Fruit fly (Drosophila melanogaster): ENCODE measurements around the gene CG14770.

The CG14770 gene

DNA sequence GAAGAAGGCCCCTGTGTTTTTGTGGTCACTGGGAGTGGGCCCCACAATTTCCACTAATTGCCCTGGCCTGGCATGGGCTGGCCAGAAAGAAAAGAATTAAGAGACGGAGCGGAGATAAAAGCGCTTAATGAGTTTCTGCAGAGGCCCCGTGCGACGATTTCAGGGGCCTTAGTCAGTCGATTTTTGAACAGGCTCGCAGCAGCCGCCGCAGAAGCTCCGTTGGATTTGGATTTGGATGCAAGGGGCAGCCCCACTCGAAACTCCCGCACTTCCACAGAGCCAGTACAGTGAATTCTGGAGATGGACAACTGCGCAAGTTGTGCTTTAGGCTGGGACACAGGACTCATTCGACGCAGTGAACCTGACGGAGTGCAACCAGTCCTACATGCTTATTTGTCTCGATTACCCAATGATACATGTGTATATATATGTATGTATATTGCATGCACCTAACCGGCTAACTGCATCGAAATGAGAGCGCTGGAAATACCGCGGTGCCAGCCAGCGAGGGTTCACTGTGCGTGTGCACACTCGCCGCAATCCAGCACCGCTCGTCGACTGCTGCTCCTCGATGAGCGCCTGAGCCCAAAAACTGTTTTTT, 29.5 kb downstream of the CG14770 start (continued):
- peak; percentile 84 for TF ChIP-seq sisA (GFP tag; IDR thresholded peaks at IDR 0.05)
- 0 out of 2 replicates have a peak, but pooled peaks have one; percentile 29 for TF ChIP-seq Poxn (GFP tag; IDR thresholded peaks at IDR 0.05)
- peak; percentile 56 for TF ChIP-seq Fer3 (tag; optimal IDR thresholded peaks at IDR 0.05)
- TF ChIP-seq D19B (GFP tag; optimal IDR thresholded peaks at IDR 0.05) = peak; percentile 43
- peak; percentile 7 for TF ChIP-seq psq (GFP tag; optimal IDR thresholded peaks at IDR 0.05)
- no peak for TF ChIP-seq CG5180 (GFP tag; optimal IDR thresholded peaks at IDR 0.05)
- peak; percentile 3 for TF ChIP-seq NC2α (GFP tag; optimal IDR thresholded peaks at IDR 0.05)
- TF ChIP-seq Adf1 (GFP tag; IDR thresholded peaks at IDR 0.05) = no peak
- no peak for TF ChIP-seq sqz (GFP tag; optimal IDR thresholded peaks at IDR 0.05)
- TF ChIP-seq grn (GFP tag; optimal IDR thresholded peaks at IDR 0.05) = no peak
- TF ChIP-seq Rx (GFP tag; IDR thresholded peaks at IDR 0.05) = peak; percentile 58
- TF ChIP-seq cas (GFP tag; IDR thresholded peaks at IDR 0.05) = no peak
- no peak for TF ChIP-seq gcm2 (GFP tag; optimal IDR thresholded peaks at IDR 0.05)
- peak; percentile 19 for TF ChIP-seq CG13123 (GFP tag; optimal IDR thresholded peaks at IDR 0.05)
- TF ChIP-seq eve (GFP tag; optimal IDR thresholded peaks at IDR 0.05) = no peak
- TF ChIP-seq jing (GFP tag; optimal IDR thresholded peaks at IDR 0.05) = peak; percentile 40
- peak; percentile 32 for TF ChIP-seq cwo (GFP tag; optimal IDR thresholded peaks at IDR 0.05)
- TF ChIP-seq sug (tag; optimal IDR thresholded peaks at IDR 0.05) = no peak
- peak; percentile 59 for TF ChIP-seq CG4404 (GFP tag; IDR thresholded peaks at IDR 0.05)
- TF ChIP-seq CG10462 (GFP tag; optimal IDR thresholded peaks at IDR 0.05) = peak; percentile 6
- TF ChIP-seq CG18764 (GFP tag; optimal IDR thresholded peaks at IDR 0.05) = peak; percentile 8
- 0 out of 2 replicates have a peak, but pooled peaks have one; percentile 44 for TF ChIP-seq CG14667 (GFP tag; IDR thresholded peaks at IDR 0.05)
- TF ChIP-seq CG10959 (GFP tag; IDR thresholded peaks at IDR 0.05) = no peak
- no peak for TF ChIP-seq exex (tag; optimal IDR thresholded peaks at IDR 0.05)
- no peak for TF ChIP-seq Dfd (GFP tag; optimal IDR thresholded peaks at IDR 0.05)
- no peak for TF ChIP-seq Dp (GFP tag; optimal IDR thresholded peaks at IDR 0.05)
- peak; percentile 53 for TF ChIP-seq Oaz (GFP tag; IDR thresholded peaks at IDR 0.05)
- no peak for TF ChIP-seq D (optimal IDR thresholded peaks at IDR 0.05)
- peak; percentile 58 for TF ChIP-seq D (GFP tag; optimal IDR thresholded peaks at IDR 0.05)
- TF ChIP-seq dmrt99B (tag; optimal IDR thresholded peaks at IDR 0.05) = peak; percentile 67
- TF ChIP-seq Blimp-1 (GFP tag; optimal IDR thresholded peaks at IDR 0.05) = no peak
- peak; percentile 50; the same call in 1 of the 2 replicates for TF ChIP-seq dan (GFP tag; IDR thresholded peaks at IDR 0.05)
- no peak for TF ChIP-seq hth (optimal IDR thresholded peaks at IDR 0.05)
- no peak for TF ChIP-seq Lpt (GFP tag; optimal IDR thresholded peaks at IDR 0.05)
- no peak for TF ChIP-seq HmgD (GFP tag; optimal IDR thresholded peaks at IDR 0.05)
- no peak for TF ChIP-seq Doc2 (GFP tag; IDR thresholded peaks at IDR 0.05)
- TF ChIP-seq CG9609 (GFP tag; optimal IDR thresholded peaks at IDR 0.05) = peak; percentile 28
- TF ChIP-seq amos (GFP tag; IDR thresholded peaks at IDR 0.05; ENCODE audit: partially characterized antibody) = no peak
- TF ChIP-seq CG11695 (GFP tag; IDR thresholded peaks at IDR 0.05) = 0 out of 3 replicates have a peak, but pooled peaks have one; percentile 37
- peak; percentile 9 for TF ChIP-seq CG4617 (GFP tag; optimal IDR thresholded peaks at IDR 0.05; ENCODE audit: borderline replicate concordance)
- no peak for TF ChIP-seq unc-4 (GFP tag; IDR thresholded peaks at IDR 0.05; ENCODE audit: partially characterized antibody)
- TF ChIP-seq CG1529 (GFP tag; optimal IDR thresholded peaks at IDR 0.05) = peak; percentile 28
- no peak for TF ChIP-seq insv (GFP tag; optimal IDR thresholded peaks at IDR 0.05)
- peak; percentile 40 for TF ChIP-seq CG12104 (GFP tag; optimal IDR thresholded peaks at IDR 0.05)
- peak; percentile 71 for TF ChIP-seq CG13424 (tag; optimal IDR thresholded peaks at IDR 0.05)
- peak; percentile 60 for TF ChIP-seq Ssrp (tag; optimal IDR thresholded peaks at IDR 0.05)
- TF ChIP-seq Nf-YB (GFP tag; optimal IDR thresholded peaks at IDR 0.05) = no peak
- peak; percentile 67 for TF ChIP-seq CG15269 (tag; optimal IDR thresholded peaks at IDR 0.05)
- peak; percentile 51 for TF ChIP-seq HmgZ (tag; optimal IDR thresholded peaks at IDR 0.05)
- TF ChIP-seq CG10543 (GFP tag; optimal IDR thresholded peaks at IDR 0.05) = no peak
- TF ChIP-seq Drgx (GFP tag; IDR thresholded peaks at IDR 0.05) = peak; percentile 72
